Worm (Caenorhabditis elegans): ENCODE data around the gene F08D12.3.

DNA sequence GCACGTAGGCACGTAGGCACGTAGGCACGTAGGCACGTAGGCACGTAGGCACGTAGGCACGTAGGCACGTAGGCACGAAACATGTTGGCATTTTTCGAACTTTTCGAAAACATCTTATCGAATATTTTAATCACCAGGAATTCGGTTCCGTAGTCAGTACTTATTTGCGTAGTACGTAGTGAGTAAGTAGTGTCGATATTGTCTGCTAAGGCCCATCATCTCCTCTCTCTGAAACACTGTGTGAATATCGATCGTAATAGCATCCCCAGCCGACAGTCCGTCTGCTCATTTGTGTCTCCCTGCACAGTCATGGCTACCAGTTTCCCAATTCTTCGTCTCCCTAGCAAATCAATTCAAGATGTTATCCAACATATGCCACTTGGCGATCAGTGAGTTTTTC lies 17.2 kb upstream of the F08D12.3 start, which contains the start of gene fbxb-106:
- TF ChIP-seq sea-1 (GFP tag; conservative IDR thresholded peaks at IDR 0.05) (no peak), F13C5.2 (tag; optimal IDR thresholded peaks at IDR 0.05) (no peak), hmbx-1 (tag; optimal IDR thresholded peaks at IDR 0.05) (no peak)
